Worm (Caenorhabditis elegans): Measurements from ENCODE around the gene glb-23.

Gene glb-23

ce11 chrIV:7208961-7209360, 10.3 kb downstream of the glb-23 start:
- TF ChIP-seq unc-86 (tag; optimal IDR thresholded peaks at IDR 0.05): no peak
- no peak for TF ChIP-seq syd-9 (tag; optimal IDR thresholded peaks at IDR 0.05)
- no peak for TF ChIP-seq C38D4.7 (GFP tag; optimal IDR thresholded peaks at IDR 0.05)
- no peak for TF ChIP-seq Y22D7AL.16 (tag; optimal IDR thresholded peaks at IDR 0.05)
- TF ChIP-seq hlh-8 (tag; optimal IDR thresholded peaks at IDR 0.05): no peak
- TF ChIP-seq ceh-9 (tag; optimal IDR thresholded peaks at IDR 0.05): no peak
- TF ChIP-seq madf-2 (tag; optimal IDR thresholded peaks at IDR 0.05): no peak
- no peak for TF ChIP-seq ceh-48 (tag; optimal IDR thresholded peaks at IDR 0.05)
- TF ChIP-seq pag-3 (tag; optimal IDR thresholded peaks at IDR 0.05; ENCODE audit: borderline replicate concordance): no peak
- TF ChIP-seq fkh-10 (GFP tag; optimal IDR thresholded peaks at IDR 0.05): no peak
- TF ChIP-seq elt-2 (tag; optimal IDR thresholded peaks at IDR 0.05): no peak
- no peak for TF ChIP-seq pha-4 (tag; optimal IDR thresholded peaks at IDR 0.05)
- TF ChIP-seq nfya-1 (tag; optimal IDR thresholded peaks at IDR 0.05): no peak
- TF ChIP-seq nhr-232 (tag; optimal IDR thresholded peaks at IDR 0.05): no peak
- TF ChIP-seq C08G9.2 (tag; optimal IDR thresholded peaks at IDR 0.05): no peak
- no peak for TF ChIP-seq pha-2 (tag; optimal IDR thresholded peaks at IDR 0.05)
- no peak for TF ChIP-seq ttx-3 (tag; optimal IDR thresholded peaks at IDR 0.05)
- no peak for TF ChIP-seq dve-1 (tag; optimal IDR thresholded peaks at IDR 0.05)

ce11 chrIV:7205969-7206368, 13.3 kb downstream of the glb-23 start, which contains the start of gene kcc-1:
kcc-1 (plus strand) TSS chrIV:7206269.
- TF ChIP-seq ceh-24 (tag; optimal IDR thresholded peaks at IDR 0.05) (no peak), fkh-6 (tag; optimal IDR thresholded peaks at IDR 0.05) (no peak), ref-2 (tag; optimal IDR thresholded peaks at IDR 0.05) (no peak), C38D4.7 (GFP tag; optimal IDR thresholded peaks at IDR 0.05) (no peak), hlh-6 (tag; optimal IDR thresholded peaks at IDR 0.05) (no peak), syd-9 (tag; optimal IDR thresholded peaks at IDR 0.05) (no peak), ceh-14 (tag; optimal IDR thresholded peaks at IDR 0.05) (no peak), pag-3 (tag; optimal IDR thresholded peaks at IDR 0.05; ENCODE audit: borderline replicate concordance) (no peak), hlh-8 (tag; optimal IDR thresholded peaks at IDR 0.05) (no peak), hlh-30 (tag; optimal IDR thresholded peaks at IDR 0.05; ENCODE audit: insufficient read depth) (no peak), ceh-19 (GFP tag; optimal IDR thresholded peaks at IDR 0.05) (no peak), Y22D7AL.16 (tag; optimal IDR thresholded peaks at IDR 0.05) (no peak), odd-2 (tag; optimal IDR thresholded peaks at IDR 0.05) (no peak), hlh-15 (tag; optimal IDR thresholded peaks at IDR 0.05) (no peak), unc-42 (tag; optimal IDR thresholded peaks at IDR 0.05) (no peak), ceh-2 (tag; optimal IDR thresholded peaks at IDR 0.05) (no peak), tbx-7 (tag; optimal IDR thresholded peaks at IDR 0.05) (no peak), ceh-31 (tag; optimal IDR thresholded peaks at IDR 0.05) (no peak), lim-6 (tag; optimal IDR thresholded peaks at IDR 0.05) (no peak), elt-2 (tag; optimal IDR thresholded peaks at IDR 0.05) (no peak)

ce11 chrIV:7203696-7204095, 15.6 kb downstream of the glb-23 start, which contains the start of gene R13A1.3:
R13A1.3 (plus strand) TSS chrIV:7203996.
- no peak for TF ChIP-seq nfya-1 (tag; optimal IDR thresholded peaks at IDR 0.05)
- no peak for TF ChIP-seq ceh-30 (tag; optimal IDR thresholded peaks at IDR 0.05)
- TF ChIP-seq pax-1 (tag; optimal IDR thresholded peaks at IDR 0.05): no peak
- TF ChIP-seq pha-2 (tag; optimal IDR thresholded peaks at IDR 0.05): no peak

ce11 chrIV:7196853-7197252, 22.4 kb downstream of the glb-23 start, which contains the start of gene unc-8:
unc-8 (plus strand) TSS chrIV:7197153.
- TF ChIP-seq ceh-9 (tag; optimal IDR thresholded peaks at IDR 0.05) (no peak), pag-3 (tag; optimal IDR thresholded peaks at IDR 0.05; ENCODE audit: borderline replicate concordance) (no peak), pax-1 (tag; optimal IDR thresholded peaks at IDR 0.05) (no peak)

ce11 chrIV:7195734-7196133, 23.6 kb downstream of the glb-23 start, which contains the start of gene best-16:
best-16 (minus strand) TSS chrIV:7195834.
- TF ChIP-seq dmd-4 (tag; optimal IDR thresholded peaks at IDR 0.05; ENCODE audit: borderline replicate concordance) (no peak), odd-2 (tag; optimal IDR thresholded peaks at IDR 0.05) (no peak), sox-2 (GFP tag; IDR thresholded peaks at IDR 0.05) (no peak), ceh-14 (tag; optimal IDR thresholded peaks at IDR 0.05) (no peak), hlh-30 (tag; optimal IDR thresholded peaks at IDR 0.05; ENCODE audit: insufficient read depth) (no peak), pha-4 (tag; optimal IDR thresholded peaks at IDR 0.05) (no peak), elt-4 (tag; optimal IDR thresholded peaks at IDR 0.05) (no peak)
